Fruit fly (Drosophila melanogaster) whole organism, embryonic: ENCODE results near the gene CG44355.

Source experiments
- Adf1 ChIP-seq: fragments of 200-800 bp; sonication (Bioruptor generic); IDR thresholded peaks from 2 replicates; pipeline ENCODE4 v1.3.6; 2022; ENCODE audit warnings: missing biosample characterization, missing genetic modification characterization
- Aef1 ChIP-seq: fragments of 200-800 bp; sonication (Bioruptor generic); IDR thresholded peaks from 3 replicates; pipeline ENCODE4 v1.3.6; 2022; ENCODE audit warnings: missing biosample characterization, missing genetic modification characterization
- Asciz ChIP-seq: fragments of 200-800 bp; sonication (Bioruptor generic); optimal IDR thresholded peaks from 2 replicates; lab custom pipeline; 2017; ENCODE audit warnings: missing biosample characterization, mild to moderate bottlenecking, missing genetic modification characterization, missing genetic modification reagents
- Bgb ChIP-seq: fragments of 200-800 bp; sonication (Bioruptor generic); IDR thresholded peaks from 2 replicates; pipeline ENCODE4 v1.3.6; 2022; ENCODE audit warnings: missing biosample characterization, missing genetic modification characterization; ENCODE audit not compliant: partially characterized antibody
- CG10267 ChIP-seq: fragments of 200-800 bp; sonication (Bioruptor generic); optimal IDR thresholded peaks from 2 replicates; lab custom pipeline; 2018; ENCODE audit warnings: missing biosample characterization, mild to moderate bottlenecking, missing genetic modification characterization, moderate library complexity
- CG10366 ChIP-seq: fragments of 200-800 bp; sonication (Bioruptor generic); IDR thresholded peaks from 2 replicates; pipeline ENCODE4 v1.3.6; 2022; ENCODE audit warnings: missing biosample characterization, missing genetic modification characterization
- CG11560 ChIP-seq: fragments of 200-800 bp; sonication (Bioruptor generic); IDR thresholded peaks from 3 replicates; pipeline ENCODE4 v1.3.6; 2022; ENCODE audit warnings: missing biosample characterization, missing genetic modification characterization
- CG12104 ChIP-seq: fragments of 200-800 bp; sonication (Bioruptor generic); optimal IDR thresholded peaks from 3 replicates; lab custom pipeline; 2016; ENCODE audit warnings: missing biosample characterization, missing genetic modification characterization
- CG13624 ChIP-seq: fragments of 200-800 bp; sonication (Bioruptor generic); optimal IDR thresholded peaks from 2 replicates; lab custom pipeline; 2016; ENCODE audit warnings: missing biosample characterization, missing genetic modification characterization
- CG14965 ChIP-seq: fragments of 200-800 bp; sonication (Bioruptor generic); optimal IDR thresholded peaks from 2 replicates; lab custom pipeline; 2016; ENCODE audit warnings: missing biosample characterization, missing genetic modification characterization, borderline replicate concordance
- CG15011 ChIP-seq: fragments of 200-800 bp; sonication (Bioruptor generic); optimal IDR thresholded peaks from 3 replicates; lab custom pipeline; 2018; ENCODE audit warnings: missing biosample characterization, mild to moderate bottlenecking, missing genetic modification characterization
- CG17361 ChIP-seq: fragments of 200-800 bp; sonication (Bioruptor generic); IDR thresholded peaks from 3 replicates; pipeline ENCODE4 v1.3.6; 2022; ENCODE audit warnings: missing biosample characterization, missing genetic modification characterization
- CG2199 ChIP-seq: fragments of 200-800 bp; sonication (Bioruptor generic); IDR thresholded peaks from 3 replicates; pipeline ENCODE4 v1.3.6; 2022; ENCODE audit warnings: missing biosample characterization, missing genetic modification characterization
- CG31365 ChIP-seq: fragments of 200-800 bp; sonication (Bioruptor generic); optimal IDR thresholded peaks from 2 replicates; lab custom pipeline; 2018; ENCODE audit warnings: missing biosample characterization, mild to moderate bottlenecking, missing genetic modification characterization
- CG3281 ChIP-seq: fragments of 200-800 bp; sonication (Bioruptor generic); optimal IDR thresholded peaks from 3 replicates; lab custom pipeline; 2017; ENCODE audit warnings: missing biosample characterization, mild to moderate bottlenecking, missing genetic modification characterization
- CG34376 ChIP-seq: fragments of 200-800 bp; sonication (Bioruptor generic); optimal IDR thresholded peaks from 2 replicates; lab custom pipeline; 2018; ENCODE audit warnings: missing biosample characterization, mild to moderate bottlenecking, missing genetic modification characterization
- CG34422 ChIP-seq: fragments of 200-800 bp; sonication (Bioruptor generic); IDR thresholded peaks from 3 replicates; pipeline ENCODE4 v1.3.6; 2022; ENCODE audit warnings: missing biosample characterization, missing genetic modification characterization
- CG43689 ChIP-seq: fragments of 200-800 bp; sonication (Bioruptor generic); IDR thresholded peaks from 2 replicates; pipeline ENCODE4 v1.3.6; 2022; ENCODE audit warnings: missing biosample characterization, missing genetic modification characterization
- CG4707 ChIP-seq: fragments of 200-800 bp; sonication (Bioruptor generic); optimal IDR thresholded peaks from 2 replicates; lab custom pipeline; 2018; ENCODE audit warnings: missing biosample characterization, mild to moderate bottlenecking, missing genetic modification characterization, moderate library complexity
- CG5180 ChIP-seq: fragments of 200-800 bp; sonication (Bioruptor generic); optimal IDR thresholded peaks from 3 replicates; lab custom pipeline; 2017; ENCODE audit warnings: missing biosample characterization, missing genetic modification characterization, mild to moderate bottlenecking, moderate library complexity, missing genetic modification reagents
- CG7372 ChIP-seq: fragments of 200-800 bp; sonication (Bioruptor generic); IDR thresholded peaks from 2 replicates; pipeline ENCODE4 v1.3.6; 2022; ENCODE audit warnings: missing biosample characterization, missing genetic modification characterization
- CG8478 ChIP-seq: fragments of >200 bp; optimal IDR thresholded peaks from 2 replicates; lab custom pipeline; 2018
- CG8924 ChIP-seq: fragments of 200-800 bp; optimal IDR thresholded peaks from 3 replicates; lab custom pipeline; 2019; ENCODE audit warnings: missing biosample characterization, mild to moderate bottlenecking, missing genetic modification characterization, moderate library complexity
- Doc2 ChIP-seq: fragments of 200-800 bp; sonication (Bioruptor generic); IDR thresholded peaks from 2 replicates; pipeline ENCODE4 v1.3.6; 2022; ENCODE audit warnings: missing biosample characterization, missing genetic modification characterization
- Elba2 ChIP-seq: fragments of 200-800 bp; sonication (Bioruptor generic); optimal IDR thresholded peaks from 3 replicates; lab custom pipeline; 2016; ENCODE audit warnings: missing biosample characterization, missing genetic modification characterization
- Ets97D ChIP-seq: fragments of 200-800 bp; sonication (Bioruptor generic); optimal IDR thresholded peaks from 3 replicates; lab custom pipeline; 2016; ENCODE audit warnings: missing biosample characterization, missing genetic modification characterization
- Fer2 ChIP-seq: fragments of 200-800 bp; sonication (Bioruptor generic); optimal IDR thresholded peaks from 2 replicates; lab custom pipeline; 2018; ENCODE audit warnings: missing biosample characterization, mild to moderate bottlenecking, missing genetic modification characterization, moderate library complexity
- Hr51 ChIP-seq, 2 experiments: fragments of 200-800 bp; sonication (Bioruptor generic); optimal IDR thresholded peaks; 2 replicates in 1 of 2; 3 replicates in 1 of 2; lab custom pipeline; 2016 to 2018; ENCODE audit warnings: missing biosample characterization in 2 of 2, missing genetic modification characterization in 2 of 2, mild to moderate bottlenecking in 1 of 2, moderate library complexity in 1 of 2
- Max ChIP-seq: fragments of 200-800 bp; sonication (Bioruptor generic); optimal IDR thresholded peaks from 2 replicates; lab custom pipeline; 2016; ENCODE audit warnings: missing biosample characterization, mild to moderate bottlenecking, missing genetic modification characterization
- Mes4 ChIP-seq: fragments of 200-800 bp; sonication (Bioruptor generic); optimal IDR thresholded peaks from 2 replicates; lab custom pipeline; 2016; ENCODE audit warnings: missing biosample characterization, missing genetic modification characterization
- Nf-YC ChIP-seq: fragments of 200-800 bp; optimal IDR thresholded peaks from 3 replicates; lab custom pipeline; 2019; ENCODE audit warnings: missing biosample characterization, mild to moderate bottlenecking, missing genetic modification characterization, moderate library complexity
- Optix ChIP-seq: fragments of 200-800 bp; sonication (Bioruptor generic); IDR thresholded peaks from 3 replicates; pipeline ENCODE4 v1.3.6; 2022; ENCODE audit warnings: missing biosample characterization, missing genetic modification characterization
- Stat92E ChIP-seq, 3 experiments: fragments of >200 bp in 2 of 3; fragments of 200-800 bp in 1 of 3; sonication (Bioruptor generic) in 1 of 3; optimal IDR thresholded peaks; 2 replicates each; lab custom pipeline; 2017 to 2019; ENCODE audit warnings: missing biosample characterization in 3 of 3, missing genetic modification characterization in 3 of 3, mild to moderate bottlenecking in 1 of 3, moderate library complexity in 1 of 3
- Trl ChIP-seq, 3 experiments: fragments of >200 bp in 2 of 3; fragments of 200-800 bp in 1 of 3; sonication (Bioruptor generic) in 1 of 3; optimal IDR thresholded peaks; 2 replicates in 1 of 3; 3 replicates in 2 of 3; lab custom pipeline; 2016 to 2017; ENCODE audit warnings: missing biosample characterization in 1 of 3, missing genetic modification characterization in 1 of 3
- corto ChIP-seq: fragments of 200-800 bp; sonication (Bioruptor generic); optimal IDR thresholded peaks from 2 replicates; lab custom pipeline; 2016; ENCODE audit warnings: missing biosample characterization, mild to moderate bottlenecking, missing genetic modification characterization, moderate library complexity
- disco-r ChIP-seq: fragments of 200-800 bp; sonication (Bioruptor generic); optimal IDR thresholded peaks from 2 replicates; lab custom pipeline; 2016; ENCODE audit warnings: missing biosample characterization, missing genetic modification characterization
- emc ChIP-seq: fragments of 200-800 bp; sonication (Bioruptor generic); optimal IDR thresholded peaks from 2 replicates; lab custom pipeline; 2016; ENCODE audit warnings: missing biosample characterization, missing genetic modification characterization
- ems ChIP-seq: fragments of 200-800 bp; sonication (Bioruptor generic); optimal IDR thresholded peaks from 3 replicates; lab custom pipeline; 2016; ENCODE audit warnings: missing biosample characterization, missing genetic modification characterization
- exex ChIP-seq: fragments of 200-800 bp; sonication (Bioruptor generic); optimal IDR thresholded peaks from 4 replicates; lab custom pipeline; 2018; ENCODE audit warnings: missing biosample characterization, mild to moderate bottlenecking, missing genetic modification characterization, moderate library complexity
- ftz-f1 ChIP-seq: fragments of 200-800 bp; sonication (Bioruptor generic); optimal IDR thresholded peaks from 2 replicates; lab custom pipeline; 2016; ENCODE audit warnings: missing biosample characterization, missing genetic modification characterization
- gro ChIP-seq: fragments of 200-800 bp; sonication (Bioruptor generic); optimal IDR thresholded peaks from 2 replicates; lab custom pipeline; 2016; ENCODE audit warnings: missing biosample characterization, missing genetic modification characterization
- jigr1 ChIP-seq: fragments of 200-800 bp; sonication (Bioruptor generic); IDR thresholded peaks from 3 replicates; pipeline ENCODE4 v1.3.6; 2022; ENCODE audit warnings: missing biosample characterization, missing genetic modification characterization
- nerfin-2 ChIP-seq: fragments of 200-800 bp; sonication (Bioruptor generic); IDR thresholded peaks from 2 replicates; pipeline ENCODE4 v1.3.6; 2022; ENCODE audit warnings: missing biosample characterization, missing genetic modification characterization; ENCODE audit not compliant: partially characterized antibody
- nom ChIP-seq: fragments of 200-800 bp; sonication (Bioruptor generic); optimal IDR thresholded peaks from 2 replicates; lab custom pipeline; 2017; ENCODE audit warnings: missing biosample characterization, missing genetic modification characterization, mild to moderate bottlenecking, moderate library complexity, missing genetic modification reagents
- schlank ChIP-seq: fragments of 200-800 bp; sonication (Bioruptor generic); optimal IDR thresholded peaks from 2 replicates; lab custom pipeline; 2018; ENCODE audit warnings: missing biosample characterization, mild to moderate bottlenecking, missing genetic modification characterization
- toy ChIP-seq: fragments of 200-800 bp; sonication (Bioruptor generic); IDR thresholded peaks from 2 replicates; pipeline ENCODE4 v1.3.6; 2022; ENCODE audit warnings: missing biosample characterization, missing genetic modification characterization
- usp ChIP-seq: fragments of >200 bp; optimal IDR thresholded peaks from 2 replicates; lab custom pipeline; 2017; ENCODE audit warnings: missing biosample characterization, missing genetic modification characterization
- wdn ChIP-seq: fragments of 200-800 bp; sonication (Bioruptor generic); IDR thresholded peaks from 2 replicates; pipeline ENCODE4 v1.3.6; 2022; ENCODE audit warnings: missing biosample characterization, missing genetic modification characterization

Gene CG44355

dm6 chr3L:12265526-12266342, 44.9 kb upstream of the CG44355 start (continued):
- TF ChIP-seq wdn (GFP tag; lab: Robert Waterston, UW) (no peak), Bgb (GFP tag; lab: Robert Waterston, UW) (no peak), CG3281 (GFP tag; lab: Kevin White, UChicago) (no peak), Optix (GFP tag; lab: Robert Waterston, UW) (no peak), CG4707 (no peak), ftz-f1 (GFP tag; lab: Kevin White, UChicago) (no peak), CG15011 (no peak), CG11560 (tag; lab: Robert Waterston, UW) (no peak), ems (GFP tag; lab: Kevin White, UChicago) (no peak), Mes4 (GFP tag; lab: Kevin White, UChicago) (no peak), Fer2 (tag; lab: Kevin White, UChicago) (no peak), CG43689 (no peak), CG14965 (GFP tag; lab: Kevin White, UChicago) (no peak), Elba2 (GFP tag; lab: Kevin White, UChicago) (peak; percentile 2), Hr51 (GFP tag; optimal IDR thresholded peaks at IDR 0.05; lab: Kevin White, UChicago) (no peak), CG7372 (no peak), Doc2 (no peak), Trl (optimal IDR thresholded peaks at IDR 0.05; lab: Kevin White, UChicago) (peak; percentile 58 to 84), Trl (GFP tag; optimal IDR thresholded peaks at IDR 0.05; lab: Kevin White, UChicago) (no peak), CG17361 (no peak), CG10366 (GFP tag; lab: Robert Waterston, UW) (no peak), nom (peak; percentile 88), exex (peak; percentile 31), emc (GFP tag; lab: Kevin White, UChicago) (no peak), corto (peak; percentile 33), CG5180 (GFP tag; lab: Kevin White, UChicago) (no peak), CG12104 (GFP tag; lab: Kevin White, UChicago) (no peak), Ets97D (no peak), disco-r (GFP tag; lab: Kevin White, UChicago) (no peak), CG8924 (tag; lab: Kevin White, UChicago) (no peak), Nf-YC (peak; percentile 3), Aef1 (GFP tag; lab: Robert Waterston, UW) (peak; percentile 50), Max (GFP tag; lab: Kevin White, UChicago) (no peak), CG2199 (GFP tag; lab: Robert Waterston, UW) (peak; percentile 68; the same call in 1 of the 3 replicates)

dm6 chr3L:12266343-12267287, 44.0 kb upstream of the CG44355 start, which contains the start of gene app:
Gene app (minus strand): TSS chr3L:12266841.
- peak; percentile 48 for TF ChIP-seq CG13624 (GFP tag; lab: Kevin White, UChicago)
- TF ChIP-seq Asciz (GFP tag; lab: Kevin White, UChicago) = peak; percentile 74
- TF ChIP-seq Adf1 (GFP tag; lab: Robert Waterston, UW) = peak; percentile 56
- TF ChIP-seq CG8478 = no peak
- no peak for TF ChIP-seq usp (GFP tag; lab: Kevin White, UChicago)
- no peak for TF ChIP-seq Stat92E (GFP tag; optimal IDR thresholded peaks at IDR 0.05; lab: Kevin White, UChicago)
- peak; percentile 75 for TF ChIP-seq CG10267 (tag; lab: Kevin White, UChicago)
- peak; percentile 77 for TF ChIP-seq schlank (tag; lab: Kevin White, UChicago)
- peak; percentile 70 for TF ChIP-seq CG31365 (tag; lab: Kevin White, UChicago)
- TF ChIP-seq gro (GFP tag; lab: Kevin White, UChicago) = peak; percentile 69
- TF ChIP-seq Ets97D = peak; percentile 98
- TF ChIP-seq CG34422 (GFP tag; lab: Robert Waterston, UW) = peak; percentile 94
- peak; percentile 87 for TF ChIP-seq CG34376 (GFP tag; lab: Kevin White, UChicago)
- no peak for TF ChIP-seq nerfin-2
- TF ChIP-seq toy (GFP tag; lab: Robert Waterston, UW) = peak; percentile 72; the same call in 1 of the 2 replicates
- 0 out of 3 replicates have a peak, but pooled peaks have one; percentile 55 for TF ChIP-seq jigr1 (GFP tag; lab: Robert Waterston, UW)
